Fruit fly (Drosophila melanogaster) whole organism, embryonic: ENCODE data around the gene CG10317.

ENCODE experiments used
- Blimp-1 ChIP-seq: fragments of 200-800 bp; sonication (Bioruptor generic); optimal IDR thresholded peaks from 3 replicates; lab custom pipeline; 2018; ENCODE audit warnings: missing biosample characterization, missing genetic modification characterization, mild to moderate bottlenecking, moderate library complexity, missing genetic modification reagents
- CG13287 ChIP-seq: fragments of 200-800 bp; sonication (Bioruptor generic); IDR thresholded peaks from 2 replicates; pipeline ENCODE4 v1.3.6; 2022; ENCODE audit warnings: missing biosample characterization, missing genetic modification characterization; ENCODE audit not compliant: partially characterized antibody
- CG13296 ChIP-seq: fragments of 200-800 bp; sonication (Bioruptor generic); optimal IDR thresholded peaks from 3 replicates; lab custom pipeline; 2018; ENCODE audit warnings: missing biosample characterization, mild to moderate bottlenecking, missing genetic modification characterization
- HLH3B ChIP-seq: fragments of 200-800 bp; sonication (Bioruptor generic); IDR thresholded peaks from 2 replicates; pipeline ENCODE4 v1.3.6; 2022; ENCODE audit warnings: missing biosample characterization, missing genetic modification characterization
- Lhr ChIP-seq: fragments of 200-800 bp; sonication (Bioruptor generic); optimal IDR thresholded peaks from 3 replicates; lab custom pipeline; 2017; ENCODE audit warnings: mild to moderate bottlenecking, missing biosample characterization, missing genetic modification reagents, missing genetic modification characterization
- MTF-1 ChIP-seq: fragments of 200-800 bp; sonication (Bioruptor generic); optimal IDR thresholded peaks from 2 replicates; lab custom pipeline; 2018; ENCODE audit warnings: missing biosample characterization, mild to moderate bottlenecking, missing genetic modification characterization, borderline replicate concordance
- Sox102F ChIP-seq: fragments of 200-800 bp; sonication (Bioruptor generic); optimal IDR thresholded peaks from 2 replicates; lab custom pipeline; 2018; ENCODE audit warnings: missing biosample characterization, mild to moderate bottlenecking, missing genetic modification characterization, moderate library complexity
- Sry-δ ChIP-seq: fragments of 200-800 bp; sonication (Bioruptor generic); optimal IDR thresholded peaks from 2 replicates; lab custom pipeline; 2016; ENCODE audit warnings: missing biosample characterization, missing genetic modification characterization
- bbx ChIP-seq: fragments of 200-800 bp; sonication (Bioruptor generic); IDR thresholded peaks from 2 replicates; pipeline ENCODE4 v1.3.6; 2022; ENCODE audit warnings: missing biosample characterization, missing genetic modification characterization; ENCODE audit not compliant: partially characterized antibody
- fd96Cb ChIP-seq: fragments of 200-800 bp; sonication (Bioruptor generic); optimal IDR thresholded peaks from 2 replicates; lab custom pipeline; 2018; ENCODE audit warnings: missing biosample characterization, mild to moderate bottlenecking, missing genetic modification characterization, moderate library complexity
- knrl ChIP-seq: fragments of 200-800 bp; sonication (Bioruptor generic); IDR thresholded peaks from 3 replicates; pipeline ENCODE4 v1.3.6; 2022; ENCODE audit warnings: missing biosample characterization, missing genetic modification characterization; ENCODE audit not compliant: partially characterized antibody
- sr ChIP-seq: fragments of 200-800 bp; sonication (Bioruptor generic); IDR thresholded peaks from 3 replicates; pipeline ENCODE4 v1.3.6; 2022; ENCODE audit warnings: missing biosample characterization, missing genetic modification characterization
- toy ChIP-seq: fragments of 200-800 bp; sonication (Bioruptor generic); IDR thresholded peaks from 2 replicates; pipeline ENCODE4 v1.3.6; 2022; ENCODE audit warnings: missing biosample characterization, missing genetic modification characterization

- TF ChIP-seq Sox102F (GFP tag; lab: Kevin White, UChicago) (no peak), toy (no peak), fd96Cb (tag; lab: Kevin White, UChicago) (no peak), CG13287 (GFP tag; lab: Robert Waterston, UW) (no peak), Sry-δ (GFP tag; lab: Kevin White, UChicago) (no peak), Blimp-1 (no peak), knrl (GFP tag; lab: Robert Waterston, UW) (no peak), sr (GFP tag; lab: Robert Waterston, UW) (no peak), Lhr (GFP tag; lab: Kevin White, UChicago) (no peak), HLH3B (GFP tag; lab: Robert Waterston, UW) (no peak), bbx (GFP tag; lab: Robert Waterston, UW) (no peak), MTF-1 (no peak), CG13296 (GFP tag; lab: Kevin White, UChicago) (no peak)
Observed at dm6 chr3R:16387039-16387438, 16.7 kb upstream of the CG10317 start.
